Worm (Caenorhabditis elegans) whole organism, late embryonic: Measurements from ENCODE around the gene nhr-9.

ENCODE experiments used
- ceh-14 ChIP-seq: sonication (generic microtip); optimal IDR thresholded peaks from 2 replicates; lab custom pipeline; 2016; ENCODE audit warnings: missing genotype, missing genetic modification characterization, missing compliant biosample characterization
- ceh-34 ChIP-seq: sonication (generic microtip); optimal IDR thresholded peaks from 2 replicates; lab custom pipeline; 2016; ENCODE audit warnings: mild to moderate bottlenecking, missing genetic modification characterization, missing compliant biosample characterization
- ceh-9 ChIP-seq: sonication (generic microtip); optimal IDR thresholded peaks from 2 replicates; lab custom pipeline; 2016; ENCODE audit warnings: mild to moderate bottlenecking, missing genetic modification characterization, inconsistent platforms, missing compliant biosample characterization
- elt-2 ChIP-seq: sonication (generic microtip); optimal IDR thresholded peaks from 2 replicates; lab custom pipeline; 2016; ENCODE audit warnings: missing genetic modification reagents, missing genetic modification characterization, missing compliant biosample characterization
- elt-4 ChIP-seq: sonication (generic microtip); optimal IDR thresholded peaks from 2 replicates; lab custom pipeline; 2016; ENCODE audit warnings: missing genetic modification characterization, missing compliant biosample characterization
- fax-1 ChIP-seq: sonication (generic microtip); optimal IDR thresholded peaks from 2 replicates; lab custom pipeline; 2016; ENCODE audit warnings: missing genotype, missing genetic modification characterization, missing compliant biosample characterization
- fkh-6 ChIP-seq: sonication (generic microtip); optimal IDR thresholded peaks from 2 replicates; lab custom pipeline; 2016; ENCODE audit warnings: missing genetic modification characterization, missing compliant biosample characterization
- hlh-6 ChIP-seq: sonication (generic microtip); optimal IDR thresholded peaks from 2 replicates; lab custom pipeline; 2016; ENCODE audit warnings: missing genotype, missing genetic modification characterization, missing compliant biosample characterization
- lin-11 ChIP-seq: fragments of 200-800 bp; sonication (Bioruptor generic); optimal IDR thresholded peaks from 2 replicates; lab custom pipeline; 2018; ENCODE audit warnings: mild to moderate bottlenecking, missing genetic modification characterization, missing compliant biosample characterization
- nhr-11 ChIP-seq: fragments of 150-350 bp; optimal IDR thresholded peaks from 2 replicates; lab custom pipeline; 2014; ENCODE audit warnings: missing biosample characterization, missing genetic modification characterization
- pha-4 ChIP-seq: fragments of 150-350 bp; optimal IDR thresholded peaks from 2 replicates; lab custom pipeline; 2018; ENCODE audit warnings: missing biosample characterization, missing genetic modification reagents, missing genetic modification characterization
- unc-42 ChIP-seq: sonication (generic microtip); optimal IDR thresholded peaks from 2 replicates; lab custom pipeline; 2016; ENCODE audit warnings: missing genotype, missing genetic modification characterization, missing compliant biosample characterization

DNA sequence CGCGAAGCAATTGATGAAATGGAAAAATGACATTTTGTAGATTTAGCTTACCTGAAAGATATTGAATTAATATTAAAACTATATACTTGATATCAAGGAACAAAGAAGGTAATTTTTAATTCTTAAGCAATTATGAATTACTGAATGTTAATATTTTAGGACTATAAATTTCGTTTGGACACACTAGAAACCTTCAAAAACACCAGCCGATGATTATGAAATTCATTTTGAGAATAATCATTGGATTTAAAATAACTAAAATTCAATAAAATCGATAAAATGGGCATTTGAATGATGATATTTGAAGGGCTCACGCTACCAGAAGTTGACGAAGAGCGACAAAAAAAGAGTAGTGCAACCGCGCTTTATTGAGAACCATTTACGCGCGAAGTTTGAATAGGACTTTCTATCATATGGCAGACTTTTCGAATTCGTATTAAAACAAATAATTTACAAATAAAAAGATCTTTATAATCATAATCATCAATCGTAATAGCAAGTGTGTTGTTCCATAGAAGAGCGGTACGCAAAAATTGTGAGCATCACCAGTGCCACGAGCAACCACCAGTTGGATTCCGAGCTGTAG is 21.4 kb upstream of the nhr-9 start, which contains the start of gene ZK418.5:
- TF ChIP-seq fkh-6 (tag; lab: Kevin White, UChicago), result no peak
- TF ChIP-seq elt-4, result no peak
- TF ChIP-seq ceh-34 (tag; lab: Kevin White, UChicago), result no peak
- TF ChIP-seq elt-2, result no peak
- TF ChIP-seq ceh-14 (tag; lab: Kevin White, UChicago), result no peak
- TF ChIP-seq nhr-11 (tag; lab: Kevin White, UChicago), result no peak
- TF ChIP-seq lin-11 (tag; lab: Kevin White, UChicago), result no peak
- TF ChIP-seq fax-1 (tag; lab: Kevin White, UChicago), result no peak
- TF ChIP-seq unc-42 (tag; lab: Kevin White, UChicago), result no peak
- no peak for TF ChIP-seq hlh-6 (tag; lab: Kevin White, UChicago)
- no peak for TF ChIP-seq ceh-9 (tag; lab: Kevin White, UChicago)
- no peak for TF ChIP-seq pha-4
